Fruit fly (Drosophila melanogaster) whole organism, embryonic: Measurements from ENCODE around the gene gNacalpha.
A peak's percentile ranks its signal among the peaks of the same experiment; 100 is the strongest.

Source experiments
- Bgb ChIP-seq: fragments of 200-800 bp; sonication (Bioruptor generic); IDR thresholded peaks from 2 replicates; pipeline ENCODE4 v1.3.6; 2022; ENCODE audit warnings: missing biosample characterization, missing genetic modification characterization; ENCODE audit not compliant: partially characterized antibody
- CG10274 ChIP-seq: fragments of 200-800 bp; sonication (Bioruptor generic); optimal IDR thresholded peaks from 3 replicates; lab custom pipeline; 2017; ENCODE audit warnings: missing biosample characterization, mild to moderate bottlenecking, missing genetic modification characterization
- CG10321 ChIP-seq: fragments of 200-800 bp; sonication (Bioruptor generic); IDR thresholded peaks from 2 replicates; pipeline ENCODE4 v1.3.6; 2022; ENCODE audit warnings: missing biosample characterization, missing genetic modification characterization
- CG10462 ChIP-seq: fragments of 200-800 bp; sonication (Bioruptor generic); optimal IDR thresholded peaks from 2 replicates; lab custom pipeline; 2016; ENCODE audit warnings: missing biosample characterization, missing genetic modification characterization
- CG10565 ChIP-seq: fragments of 200-800 bp; sonication (Bioruptor generic); optimal IDR thresholded peaks from 3 replicates; lab custom pipeline; 2016; ENCODE audit warnings: missing biosample characterization, mild to moderate bottlenecking, missing genetic modification characterization
- CG12299 ChIP-seq: fragments of 200-800 bp; sonication (Bioruptor generic); optimal IDR thresholded peaks from 2 replicates; lab custom pipeline; 2018; ENCODE audit warnings: missing biosample characterization, mild to moderate bottlenecking, missing genetic modification characterization
- CG12942 ChIP-seq: fragments of 200-800 bp; sonication (Bioruptor generic); optimal IDR thresholded peaks from 3 replicates; lab custom pipeline; 2016; ENCODE audit warnings: missing biosample characterization, missing genetic modification characterization
- CG13775 ChIP-seq: fragments of 200-800 bp; sonication (Bioruptor generic); optimal IDR thresholded peaks from 3 replicates; lab custom pipeline; 2017; ENCODE audit warnings: missing biosample characterization, mild to moderate bottlenecking, missing genetic modification characterization
- CG15514 ChIP-seq: fragments of 200-800 bp; sonication (Bioruptor generic); optimal IDR thresholded peaks from 3 replicates; lab custom pipeline; 2017; ENCODE audit warnings: missing biosample characterization, missing genetic modification characterization, mild to moderate bottlenecking, moderate library complexity, missing genetic modification reagents
- CG18011 ChIP-seq: fragments of 200-800 bp; sonication (Bioruptor generic); optimal IDR thresholded peaks from 2 replicates; lab custom pipeline; 2017; ENCODE audit warnings: missing biosample characterization, missing genetic modification characterization, mild to moderate bottlenecking, moderate library complexity, missing genotype
- CG18476 ChIP-seq: fragments of 200-800 bp; sonication (Bioruptor generic); optimal IDR thresholded peaks from 2 replicates; lab custom pipeline; 2016; ENCODE audit warnings: missing biosample characterization, mild to moderate bottlenecking, missing genetic modification characterization
- CG30431 ChIP-seq: fragments of 200-800 bp; sonication (Bioruptor generic); optimal IDR thresholded peaks from 2 replicates; lab custom pipeline; 2017; ENCODE audit warnings: missing biosample characterization, missing genetic modification characterization
- CG34376 ChIP-seq: fragments of 200-800 bp; sonication (Bioruptor generic); optimal IDR thresholded peaks from 2 replicates; lab custom pipeline; 2018; ENCODE audit warnings: missing biosample characterization, mild to moderate bottlenecking, missing genetic modification characterization
- CG4360 ChIP-seq: fragments of 200-800 bp; sonication (Bioruptor generic); IDR thresholded peaks from 2 replicates; pipeline ENCODE4 v1.3.6; 2022; ENCODE audit warnings: missing biosample characterization, missing genetic modification characterization
- CG4730 ChIP-seq: fragments of 200-800 bp; sonication (Bioruptor generic); IDR thresholded peaks from 2 replicates; pipeline ENCODE4 v1.3.6; 2022; ENCODE audit warnings: missing biosample characterization, missing genetic modification characterization
- CG5180 ChIP-seq: fragments of 200-800 bp; sonication (Bioruptor generic); optimal IDR thresholded peaks from 3 replicates; lab custom pipeline; 2017; ENCODE audit warnings: missing biosample characterization, missing genetic modification characterization, mild to moderate bottlenecking, moderate library complexity, missing genetic modification reagents
- CG7271 ChIP-seq: fragments of 200-800 bp; sonication (Bioruptor generic); optimal IDR thresholded peaks from 2 replicates; lab custom pipeline; 2018; ENCODE audit warnings: missing biosample characterization, mild to moderate bottlenecking, missing genetic modification characterization, moderate library complexity
- CG7556 ChIP-seq: fragments of 200-800 bp; sonication (Bioruptor generic); optimal IDR thresholded peaks from 2 replicates; lab custom pipeline; 2017; ENCODE audit warnings: missing biosample characterization, mild to moderate bottlenecking, missing genetic modification characterization
- CG7963 ChIP-seq: fragments of 200-800 bp; sonication (Bioruptor generic); IDR thresholded peaks from 3 replicates; pipeline ENCODE4 v1.3.6; 2022; ENCODE audit warnings: missing biosample characterization, missing genetic modification characterization; ENCODE audit not compliant: partially characterized antibody
- Camta ChIP-seq: fragments of 200-800 bp; sonication (Bioruptor generic); optimal IDR thresholded peaks from 2 replicates; lab custom pipeline; 2016; ENCODE audit warnings: missing biosample characterization, missing genetic modification characterization
- CrebB ChIP-seq: fragments of 200-800 bp; sonication (Bioruptor generic); optimal IDR thresholded peaks from 3 replicates; lab custom pipeline; 2018; ENCODE audit warnings: missing biosample characterization, mild to moderate bottlenecking, missing genetic modification characterization
- Dbx ChIP-seq: fragments of 200-800 bp; sonication (Bioruptor generic); IDR thresholded peaks from 3 replicates; pipeline ENCODE4 v1.3.6; 2022; ENCODE audit warnings: missing biosample characterization, missing genetic modification characterization
- Doc3 ChIP-seq: fragments of 200-800 bp; sonication (Bioruptor generic); IDR thresholded peaks from 3 replicates; pipeline ENCODE4 v1.3.6; 2022; ENCODE audit warnings: missing biosample characterization, missing genetic modification characterization; ENCODE audit not compliant: partially characterized antibody
- Eip74EF ChIP-seq, 2 experiments: fragments of 200-800 bp in 1 of 2; fragments of >200 bp in 1 of 2; sonication (Bioruptor generic) in 1 of 2; optimal IDR thresholded peaks; 2 replicates each; lab custom pipeline; 2017 to 2019; ENCODE audit warnings: missing biosample characterization in 2 of 2, missing genetic modification characterization in 2 of 2, mild to moderate bottlenecking in 1 of 2, moderate library complexity in 1 of 2
- HmgZ ChIP-seq: fragments of 200-800 bp; sonication (Bioruptor generic); optimal IDR thresholded peaks from 2 replicates; lab custom pipeline; 2018; ENCODE audit warnings: missing biosample characterization, mild to moderate bottlenecking, missing genetic modification characterization
- Hr51 ChIP-seq, 2 experiments: fragments of 200-800 bp; sonication (Bioruptor generic); optimal IDR thresholded peaks; 2 replicates in 1 of 2; 3 replicates in 1 of 2; lab custom pipeline; 2016 to 2018; ENCODE audit warnings: missing biosample characterization in 2 of 2, missing genetic modification characterization in 2 of 2, mild to moderate bottlenecking in 1 of 2, moderate library complexity in 1 of 2
- Jarid2 ChIP-seq: fragments of 200-800 bp; sonication (Bioruptor generic); optimal IDR thresholded peaks from 3 replicates; lab custom pipeline; 2017; ENCODE audit warnings: mild to moderate bottlenecking, missing biosample characterization, missing genetic modification reagents, missing genetic modification characterization
- Lpt ChIP-seq: fragments of >200 bp; optimal IDR thresholded peaks from 2 replicates; lab custom pipeline; 2018; ENCODE audit warnings: missing biosample characterization, missing genetic modification characterization
- Sox102F ChIP-seq: fragments of 200-800 bp; sonication (Bioruptor generic); optimal IDR thresholded peaks from 2 replicates; lab custom pipeline; 2018; ENCODE audit warnings: missing biosample characterization, mild to moderate bottlenecking, missing genetic modification characterization, moderate library complexity
- Sry-β ChIP-seq: fragments of 200-800 bp; sonication (Bioruptor generic); optimal IDR thresholded peaks from 2 replicates; lab custom pipeline; 2018; ENCODE audit warnings: missing biosample characterization, mild to moderate bottlenecking, missing genetic modification characterization, moderate library complexity
- Xrp1 ChIP-seq: fragments of 200-800 bp; sonication (Bioruptor generic); IDR thresholded peaks from 2 replicates; pipeline ENCODE4 v1.3.6; 2022; ENCODE audit warnings: missing biosample characterization, missing genetic modification characterization
- ab ChIP-seq: fragments of 200-800 bp; sonication (Bioruptor generic); optimal IDR thresholded peaks from 2 replicates; lab custom pipeline; 2016; ENCODE audit warnings: missing biosample characterization, missing genetic modification characterization
- al ChIP-seq: fragments of 200-800 bp; sonication (Bioruptor generic); IDR thresholded peaks from 2 replicates; pipeline ENCODE4 v1.3.6; 2022; ENCODE audit warnings: missing biosample characterization, missing genetic modification characterization
- amos ChIP-seq: fragments of 200-800 bp; sonication (Bioruptor generic); IDR thresholded peaks from 2 replicates; pipeline ENCODE4 v1.3.6; 2022; ENCODE audit warnings: missing biosample characterization, missing genetic modification characterization; ENCODE audit not compliant: partially characterized antibody
- bowl ChIP-seq: fragments of 200-800 bp; sonication (Bioruptor generic); IDR thresholded peaks from 2 replicates; pipeline ENCODE4 v1.3.6; 2022; ENCODE audit warnings: missing biosample characterization, missing genetic modification characterization
- cad ChIP-seq: fragments of >200 bp; optimal IDR thresholded peaks from 2 replicates; lab custom pipeline; 2017; ENCODE audit warnings: missing biosample characterization, missing genetic modification characterization
- da ChIP-seq: fragments of 200-800 bp; sonication (Bioruptor generic); optimal IDR thresholded peaks from 2 replicates; lab custom pipeline; 2016; ENCODE audit warnings: missing biosample characterization, missing genetic modification characterization
- dm ChIP-seq: fragments of 200-800 bp; sonication (Bioruptor generic); optimal IDR thresholded peaks from 3 replicates; lab custom pipeline; 2016; ENCODE audit warnings: missing biosample characterization, missing genetic modification characterization
- ftz-f1 ChIP-seq: fragments of 200-800 bp; sonication (Bioruptor generic); optimal IDR thresholded peaks from 2 replicates; lab custom pipeline; 2016; ENCODE audit warnings: missing biosample characterization, missing genetic modification characterization
- fu2 ChIP-seq: fragments of 200-800 bp; sonication (Bioruptor generic); optimal IDR thresholded peaks from 2 replicates; lab custom pipeline; 2016; ENCODE audit warnings: missing biosample characterization, missing genetic modification characterization
- lilli ChIP-seq: fragments of 200-800 bp; sonication (Bioruptor generic); optimal IDR thresholded peaks from 3 replicates; lab custom pipeline; 2016; ENCODE audit warnings: missing biosample characterization, missing genetic modification characterization
- mld ChIP-seq: fragments of 200-800 bp; sonication (Bioruptor generic); IDR thresholded peaks from 3 replicates; pipeline ENCODE4 v1.3.6; 2022; ENCODE audit warnings: missing biosample characterization, missing genetic modification characterization; ENCODE audit not compliant: partially characterized antibody
- nom ChIP-seq: fragments of 200-800 bp; sonication (Bioruptor generic); optimal IDR thresholded peaks from 2 replicates; lab custom pipeline; 2017; ENCODE audit warnings: missing biosample characterization, missing genetic modification characterization, mild to moderate bottlenecking, moderate library complexity, missing genetic modification reagents
- salm ChIP-seq: fragments of 200-800 bp; sonication (Bioruptor generic); optimal IDR thresholded peaks from 2 replicates; lab custom pipeline; 2018; ENCODE audit warnings: missing biosample characterization, mild to moderate bottlenecking, missing genetic modification characterization
- sc ChIP-seq, 3 experiments: fragments of >200 bp in 2 of 3; fragments of 200-800 bp in 1 of 3; sonication (Bioruptor generic) in 1 of 3; optimal IDR thresholded peaks; 2 replicates in 2 of 3; 3 replicates in 1 of 3; lab custom pipeline; 2017; ENCODE audit warnings: mild to moderate bottlenecking in 1 of 3, missing biosample characterization in 1 of 3, missing genetic modification characterization in 1 of 3, missing genetic modification reagents in 1 of 3
- sima ChIP-seq: fragments of 200-800 bp; sonication (Bioruptor generic); optimal IDR thresholded peaks from 2 replicates; lab custom pipeline; 2016; ENCODE audit warnings: missing biosample characterization, missing genetic modification characterization
- stc ChIP-seq: fragments of 200-800 bp; sonication (Bioruptor generic); IDR thresholded peaks from 2 replicates; pipeline ENCODE4 v1.3.6; 2022; ENCODE audit warnings: missing biosample characterization, missing genetic modification characterization
- toy ChIP-seq: fragments of 200-800 bp; sonication (Bioruptor generic); IDR thresholded peaks from 2 replicates; pipeline ENCODE4 v1.3.6; 2022; ENCODE audit warnings: missing biosample characterization, missing genetic modification characterization
- trh ChIP-seq: fragments of 200-800 bp; sonication (Bioruptor generic); optimal IDR thresholded peaks from 2 replicates; lab custom pipeline; 2016; ENCODE audit warnings: missing biosample characterization, missing genetic modification characterization

Gene gNacalpha

dm6 chr2L:1075753-1076152 lies 38.7 kb downstream of the gNacalpha start (continued):
- peak; percentile 93 for TF ChIP-seq Camta (GFP tag; lab: Kevin White, UChicago)
- TF ChIP-seq salm (tag; lab: Kevin White, UChicago): peak; percentile 86
- peak; percentile 82 for TF ChIP-seq CG7556
- TF ChIP-seq Doc3: no peak
- TF ChIP-seq mld (GFP tag; lab: Robert Waterston, UW): no peak
- peak; percentile 84 for TF ChIP-seq CrebB (tag; lab: Kevin White, UChicago)
- 0 out of 3 replicates have a peak, but pooled peaks have one; percentile 43 for TF ChIP-seq Dbx (GFP tag; lab: Robert Waterston, UW)
- TF ChIP-seq stc (GFP tag; lab: Robert Waterston, UW): peak; percentile 89
- peak in 1 of 2 experiments; percentile 81 for TF ChIP-seq Eip74EF (GFP tag; optimal IDR thresholded peaks at IDR 0.05; lab: Kevin White, UChicago)
- peak; percentile 65; the same call in 1 of the 2 replicates for TF ChIP-seq toy (GFP tag; lab: Robert Waterston, UW)
- TF ChIP-seq al (GFP tag; lab: Robert Waterston, UW): peak; percentile 43; the same call in 1 of the 2 replicates
- no peak for TF ChIP-seq nom (GFP tag; lab: Kevin White, UChicago)
- TF ChIP-seq CG10462 (GFP tag; lab: Kevin White, UChicago): peak; percentile 89
- TF ChIP-seq CG7963 (GFP tag; lab: Robert Waterston, UW): no peak
- TF ChIP-seq sc (optimal IDR thresholded peaks at IDR 0.05; lab: Kevin White, UChicago): no peak
- peak; percentile 95 for TF ChIP-seq sc (GFP tag; optimal IDR thresholded peaks at IDR 0.05; lab: Kevin White, UChicago)
- TF ChIP-seq CG4730 (GFP tag; lab: Robert Waterston, UW): peak; percentile 89
- peak; percentile 89 for TF ChIP-seq ab (GFP tag; lab: Kevin White, UChicago)
- peak; percentile 81 for TF ChIP-seq dm (GFP tag; lab: Kevin White, UChicago)
- TF ChIP-seq CG18476 (GFP tag; lab: Kevin White, UChicago): peak; percentile 82
- peak; percentile 97 for TF ChIP-seq Sox102F (GFP tag; lab: Kevin White, UChicago)
- peak; percentile 97 for TF ChIP-seq Xrp1
- TF ChIP-seq CG10274: peak; percentile 66
- peak; percentile 54 for TF ChIP-seq sima (GFP tag; lab: Kevin White, UChicago)
- TF ChIP-seq bowl (GFP tag; lab: Robert Waterston, UW): peak; percentile 82
- no peak for TF ChIP-seq CG7271
- TF ChIP-seq Lpt: no peak
- peak; percentile 67 for TF ChIP-seq CG4360 (GFP tag; lab: Robert Waterston, UW)
- peak; percentile 45 for TF ChIP-seq Sry-β (GFP tag; lab: Kevin White, UChicago)
- TF ChIP-seq amos (GFP tag; lab: Robert Waterston, UW): no peak
- TF ChIP-seq CG15514: peak; percentile 13
- TF ChIP-seq CG30431 (GFP tag; lab: Kevin White, UChicago): peak; percentile 94
- peak; percentile 85 for TF ChIP-seq trh (GFP tag; lab: Kevin White, UChicago)
- peak; percentile 41 for TF ChIP-seq CG10565 (GFP tag; lab: Kevin White, UChicago)
- peak; percentile 83 to 85 for TF ChIP-seq Hr51 (GFP tag; optimal IDR thresholded peaks at IDR 0.05; lab: Kevin White, UChicago)
- no peak for TF ChIP-seq CG34376 (GFP tag; lab: Kevin White, UChicago)
- TF ChIP-seq cad: no peak
- TF ChIP-seq CG12299 (tag; lab: Kevin White, UChicago): peak; percentile 66
- peak; percentile 90 for TF ChIP-seq lilli (GFP tag; lab: Kevin White, UChicago)
- no peak for TF ChIP-seq Bgb
- TF ChIP-seq CG18011 (GFP tag; lab: Kevin White, UChicago): peak; percentile 51
- peak; percentile 73 for TF ChIP-seq CG5180 (GFP tag; lab: Kevin White, UChicago)
- TF ChIP-seq fu2 (GFP tag; lab: Kevin White, UChicago): peak; percentile 74
- TF ChIP-seq HmgZ (tag; lab: Kevin White, UChicago): peak; percentile 66
- peak; percentile 62; the same call in 1 of the 2 replicates for TF ChIP-seq CG10321 (GFP tag; lab: Robert Waterston, UW)
- TF ChIP-seq CG12942 (GFP tag; lab: Kevin White, UChicago): peak; percentile 91
- TF ChIP-seq ftz-f1: no peak
- TF ChIP-seq CG13775 (GFP tag; lab: Kevin White, UChicago): peak; percentile 85
- TF ChIP-seq Jarid2 (GFP tag; lab: Kevin White, UChicago): peak; percentile 57
- TF ChIP-seq da (GFP tag; lab: Kevin White, UChicago): peak; percentile 88
